Worm (Caenorhabditis elegans) whole organism, L1 larva: ENCODE results near the gene C08F8.9.

Source experiments
- C34B4.2 ChIP-seq: sonication (generic microtip); optimal IDR thresholded peaks from 2 replicates; lab custom pipeline; 2017; ENCODE audit warnings: mild to moderate bottlenecking, missing genetic modification characterization, missing compliant biosample characterization
- alr-1 ChIP-seq: fragments of 200-800 bp; sonication (Bioruptor generic); optimal IDR thresholded peaks from 2 replicates; lab custom pipeline; 2018; ENCODE audit warnings: borderline replicate concordance, mild to moderate bottlenecking, missing genetic modification characterization, missing compliant biosample characterization
- aly-2 ChIP-seq: fragments of 150-350 bp; optimal IDR thresholded peaks from 2 replicates; lab custom pipeline; 2014; ENCODE audit warnings: missing biosample characterization, missing genetic modification characterization
- blmp-1 ChIP-seq: fragments of 150-350 bp; optimal IDR thresholded peaks from 2 replicates; lab custom pipeline; 2014; ENCODE audit warnings: missing biosample characterization, missing genetic modification characterization
- ceh-63 ChIP-seq: fragments of 200-800 bp; sonication (Bioruptor generic); optimal IDR thresholded peaks from 2 replicates; lab custom pipeline; 2018; ENCODE audit warnings: mild to moderate bottlenecking, missing genetic modification characterization, missing compliant biosample characterization
- ceh-82 ChIP-seq, 3 experiments: fragments of 150-350 bp in 1 of 3; sonication (generic microtip) in 2 of 3; optimal IDR thresholded peaks; 2 replicates each; lab custom pipeline; 2014 to 2017; ENCODE audit warnings: missing biosample characterization in 3 of 3, missing genetic modification characterization in 3 of 3
- ceh-90 ChIP-seq: sonication (generic microtip); optimal IDR thresholded peaks from 2 replicates; lab custom pipeline; 2016; ENCODE audit warnings: missing genetic modification characterization, missing compliant biosample characterization
- ces-1 ChIP-seq: fragments of 150-350 bp; optimal IDR thresholded peaks from 2 replicates; lab custom pipeline; 2014; ENCODE audit warnings: missing biosample characterization, missing genetic modification reagents, missing genetic modification characterization
- dpl-1 ChIP-seq, 3 experiments: fragments of 150-350 bp in 2 of 3; sonication (generic microtip) in 1 of 3; optimal IDR thresholded peaks; 2 replicates each; lab custom pipeline; 2014 to 2017; ENCODE audit warnings: missing biosample characterization in 3 of 3, missing genetic modification characterization in 3 of 3, missing genetic modification reagents in 3 of 3
- dsc-1 ChIP-seq: sonication (generic microtip); optimal IDR thresholded peaks from 2 replicates; lab custom pipeline; 2016; ENCODE audit warnings: mild to moderate bottlenecking, missing genetic modification characterization, missing compliant biosample characterization
- efl-1 ChIP-seq, 4 experiments: fragments of 150-350 bp; optimal IDR thresholded peaks in 3 of 4; peaks in 1 of 4; 1 replicate in 1 of 4; 2 replicates in 3 of 4; lab custom pipeline; 2014; ENCODE audit warnings: missing biosample characterization in 2 of 4, missing genetic modification characterization in 2 of 4, missing genetic modification reagents in 2 of 4
- egl-13 ChIP-seq: sonication (generic microtip); optimal IDR thresholded peaks from 2 replicates; lab custom pipeline; 2016; ENCODE audit warnings: missing genotype, missing genetic modification reagents, missing genetic modification characterization, missing compliant biosample characterization
- egl-27 ChIP-seq, 2 experiments: fragments of 150-350 bp in 1 of 2; sonication (generic microtip); optimal IDR thresholded peaks; 3 replicates each; lab custom pipeline; 2017 to 2018; ENCODE audit warnings: missing biosample characterization in 2 of 2, missing genetic modification characterization in 2 of 2, missing genetic modification reagents in 2 of 2
- fkh-10 ChIP-seq: sonication (generic microtip); optimal IDR thresholded peaks from 2 replicates; lab custom pipeline; 2017; ENCODE audit warnings: missing biosample characterization, missing genetic modification reagents, missing genetic modification characterization
- fkh-4 ChIP-seq: sonication (generic microtip); optimal IDR thresholded peaks from 2 replicates; lab custom pipeline; 2016; ENCODE audit warnings: missing compliant biosample characterization, missing genetic modification characterization, borderline replicate concordance
- fkh-8 ChIP-seq: sonication (generic microtip); optimal IDR thresholded peaks from 2 replicates; lab custom pipeline; 2016; ENCODE audit warnings: mild to moderate bottlenecking, missing genetic modification characterization, missing compliant biosample characterization
- grh-1 ChIP-seq: fragments of 200-800 bp; sonication (Bioruptor generic); IDR thresholded peaks from 2 replicates; pipeline ENCODE4 v1.3.6; 2022; ENCODE audit warnings: missing genetic modification reagents, missing genetic modification characterization, missing compliant biosample characterization
- hlh-17 ChIP-seq: fragments of 200-800 bp; sonication (Bioruptor generic); optimal IDR thresholded peaks from 2 replicates; lab custom pipeline; 2018; ENCODE audit warnings: missing genetic modification characterization, mild to moderate bottlenecking, missing compliant biosample characterization, moderate library complexity, borderline replicate concordance
- hlh-4 ChIP-seq: sonication (generic microtip); optimal IDR thresholded peaks from 2 replicates; lab custom pipeline; 2016; ENCODE audit warnings: mild to moderate bottlenecking, missing genetic modification characterization, missing compliant biosample characterization
- isw-1 ChIP-seq: fragments of 200-800 bp; sonication (Bioruptor generic); IDR thresholded peaks from 2 replicates; pipeline ENCODE4 v1.3.6; 2022; ENCODE audit warnings: missing genetic modification characterization, missing compliant biosample characterization
- lin-13 ChIP-seq: fragments of 150-350 bp; optimal IDR thresholded peaks from 2 replicates; lab custom pipeline; 2014; ENCODE audit warnings: missing biosample characterization, missing genetic modification reagents, missing genetic modification characterization
- lin-39 ChIP-seq: fragments of 150-350 bp; optimal IDR thresholded peaks from 2 replicates; lab custom pipeline; 2014; ENCODE audit warnings: missing biosample characterization, missing genetic modification reagents, missing genetic modification characterization
- lir-3 ChIP-seq: sonication (generic microtip); optimal IDR thresholded peaks from 2 replicates; lab custom pipeline; 2016; ENCODE audit warnings: mild to moderate bottlenecking, missing genetic modification characterization, moderate library complexity, missing compliant biosample characterization; ENCODE audit not compliant: poor library complexity
- lsy-2 ChIP-seq, 2 experiments: fragments of 150-350 bp; optimal IDR thresholded peaks; 2 replicates each; lab custom pipeline; 2014; ENCODE audit warnings: missing biosample characterization in 2 of 2, missing genetic modification characterization in 2 of 2
- mab-9 ChIP-seq: fragments of 200-800 bp; sonication (Bioruptor generic); IDR thresholded peaks from 2 replicates; pipeline ENCODE4 v1.3.6; 2022; ENCODE audit warnings: missing genetic modification reagents, missing genetic modification characterization, missing compliant biosample characterization
- mef-2 ChIP-seq: fragments of 150-350 bp; optimal IDR thresholded peaks from 2 replicates; lab custom pipeline; 2014; ENCODE audit warnings: missing biosample characterization, missing genetic modification characterization
- mep-1 ChIP-seq: fragments of 150-350 bp; optimal IDR thresholded peaks from 2 replicates; lab custom pipeline; 2014; ENCODE audit warnings: missing biosample characterization, missing genetic modification characterization
- nhr-12 ChIP-seq: sonication (generic microtip); optimal IDR thresholded peaks from 2 replicates; lab custom pipeline; 2017; ENCODE audit warnings: missing biosample characterization, missing genetic modification characterization
- nhr-19 ChIP-seq: fragments of 200-800 bp; sonication (Bioruptor generic); conservative IDR thresholded peaks from 2 replicates; pipeline ENCODE4 v1.3.6; 2022; ENCODE audit warnings: missing genetic modification characterization, missing compliant biosample characterization
- nhr-20 ChIP-seq: sonication (generic microtip); optimal IDR thresholded peaks from 2 replicates; lab custom pipeline; 2016; ENCODE audit warnings: mild to moderate bottlenecking, missing genetic modification characterization, missing compliant biosample characterization
- nhr-71 ChIP-seq: sonication (generic microtip); optimal IDR thresholded peaks from 2 replicates; lab custom pipeline; 2016; ENCODE audit warnings: mild to moderate bottlenecking, missing genetic modification characterization, moderate library complexity, missing compliant biosample characterization
- nhr-77 ChIP-seq: fragments of 150-350 bp; optimal IDR thresholded peaks from 2 replicates; lab custom pipeline; 2014; ENCODE audit warnings: missing biosample characterization, missing genetic modification characterization
- nhr-84 ChIP-seq: sonication (generic microtip); optimal IDR thresholded peaks from 2 replicates; lab custom pipeline; 2017; ENCODE audit warnings: missing biosample characterization, missing genetic modification characterization
- nhr-85 ChIP-seq: sonication (generic microtip); peaks from one replicate; lab custom pipeline; 2016; ENCODE audit warnings: missing genetic modification characterization, inconsistent platforms, missing compliant biosample characterization
- snu-23 ChIP-seq: sonication (generic microtip); optimal IDR thresholded peaks from 2 replicates; lab custom pipeline; 2016; ENCODE audit warnings: missing genetic modification characterization, missing compliant biosample characterization
- swsn-7 ChIP-seq: sonication (generic microtip); optimal IDR thresholded peaks from 2 replicates; lab custom pipeline; 2016; ENCODE audit warnings: missing genetic modification characterization, missing compliant biosample characterization
- vab-15 ChIP-seq: sonication (generic microtip); optimal IDR thresholded peaks from 2 replicates; lab custom pipeline; 2017; ENCODE audit warnings: missing genotype, mild to moderate bottlenecking, missing genetic modification characterization, missing compliant biosample characterization
- xbp-1 ChIP-seq: sonication (generic microtip); optimal IDR thresholded peaks from 2 replicates; lab custom pipeline; 2016; ENCODE audit warnings: missing genetic modification characterization, missing compliant biosample characterization
- ztf-4 ChIP-seq: fragments of 150-350 bp; optimal IDR thresholded peaks from 2 replicates; lab custom pipeline; 2014; ENCODE audit warnings: missing biosample characterization, missing genetic modification characterization

The C08F8.9 gene

DNA sequence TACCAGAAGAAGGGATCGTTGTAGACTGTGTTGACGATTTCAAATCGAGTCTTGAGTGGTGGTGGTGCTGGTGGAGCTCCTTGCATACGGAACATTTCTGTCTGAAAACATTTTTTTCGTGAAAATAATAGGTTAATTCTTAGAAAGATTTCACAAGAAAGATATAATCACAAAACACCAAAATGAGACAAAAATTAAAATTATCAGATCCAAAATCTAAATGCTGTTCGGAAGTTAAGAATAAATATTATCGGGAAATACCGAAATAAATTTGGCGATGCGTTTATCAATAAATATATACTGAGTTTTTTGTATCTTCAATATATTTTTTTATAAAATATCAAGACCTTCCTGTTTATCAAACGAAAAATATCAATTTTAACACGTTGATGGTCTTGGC is at the start of gene C08F8.9:
Gene C08F8.9, minus strand, starts transcription at position 101 of the 400 bp plus-strand sequence.
- TF ChIP-seq nhr-71 (tag; lab: Kevin White, UChicago) (no peak), hlh-4 (tag; lab: Kevin White, UChicago) (no peak), xbp-1 (tag; lab: Kevin White, UChicago) (no peak), ztf-4 (tag; lab: Kevin White, UChicago) (no peak), swsn-7 (tag; lab: Kevin White, UChicago) (no peak), fkh-10 (GFP tag; lab: Kevin White, UChicago) (no peak), C34B4.2 (tag; lab: Kevin White, UChicago) (no peak), mep-1 (no peak), lir-3 (no peak), lsy-2 (tag; optimal IDR thresholded peaks at IDR 0.05; lab: Kevin White, UChicago) (no peak), egl-27 (tag; optimal IDR thresholded peaks at IDR 0.05; lab: Kevin White, UChicago) (no peak), lin-39 (no peak), mef-2 (no peak), fkh-8 (tag; lab: Kevin White, UChicago) (no peak), snu-23 (GFP tag; lab: Kevin White, UChicago) (no peak), nhr-19 (no peak), nhr-20 (tag; lab: Kevin White, UChicago) (no peak)
- TF ChIP-seq, all 84 proteins: peak for 0

DNA sequence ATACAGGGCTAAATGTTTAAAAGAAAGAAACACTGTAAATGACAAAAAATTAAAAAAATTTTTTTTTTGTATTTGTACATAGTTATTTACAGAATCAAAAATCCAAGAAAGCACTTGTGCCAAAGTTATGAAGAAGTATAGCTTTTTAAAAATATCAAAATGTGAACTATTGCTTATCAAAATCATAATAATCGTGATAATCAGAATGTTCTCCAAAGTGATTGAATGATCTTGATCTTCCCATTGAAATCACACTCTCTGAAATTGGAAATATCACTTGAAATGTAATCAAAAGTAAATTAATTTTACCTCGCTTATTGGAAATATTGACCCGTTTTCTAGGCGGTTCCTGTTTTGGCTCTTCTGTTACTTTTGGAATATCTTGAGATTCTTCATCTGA is 48.1 kb upstream of the C08F8.9 start:
- TF ChIP-seq vab-15 (tag; lab: Kevin White, UChicago) (no peak), nhr-77 (tag; lab: Kevin White, UChicago) (no peak), lin-39 (no peak), nhr-84 (tag; lab: Kevin White, UChicago) (no peak), grh-1 (GFP tag; lab: Robert Waterston, UW) (no peak), ceh-63 (GFP tag; lab: Kevin White, UChicago) (no peak), alr-1 (no peak), fkh-4 (tag; lab: Kevin White, UChicago) (no peak), mab-9 (GFP tag; lab: Robert Waterston, UW) (no peak), ceh-82 (tag; optimal IDR thresholded peaks at IDR 0.05; lab: Kevin White, UChicago) (no peak), ces-1 (GFP tag; lab: Kevin White, UChicago) (no peak), isw-1 (GFP tag; lab: Robert Waterston, UW) (no peak), nhr-12 (tag; lab: Kevin White, UChicago) (no peak), nhr-20 (tag; lab: Kevin White, UChicago) (no peak), dpl-1 (GFP tag; optimal IDR thresholded peaks at IDR 0.05; lab: Kevin White, UChicago) (no peak), nhr-85 (tag; lab: Kevin White, UChicago) (no peak), egl-27 (tag; optimal IDR thresholded peaks at IDR 0.05; lab: Kevin White, UChicago) (no peak), egl-13 (tag; lab: Kevin White, UChicago) (no peak), hlh-17 (GFP tag; lab: Kevin White, UChicago) (no peak), aly-2 (tag; lab: Kevin White, UChicago) (no peak)

- TF ChIP-seq dsc-1 (tag; lab: Kevin White, UChicago) (no peak), blmp-1 (peak; percentile 29), lin-13 (no peak), mef-2 (no peak), efl-1 (optimal IDR thresholded peaks at IDR 0.05; lab: Kevin White, UChicago) (no peak), efl-1 (GFP tag; optimal IDR thresholded peaks at IDR 0.05 in 1 of 2; lab: Kevin White, UChicago) (peak in 1 of 2 experiments; percentile 21), swsn-7 (tag; lab: Kevin White, UChicago) (no peak), ceh-90 (no peak), alr-1 (no peak)
These were observed 46.8 kb upstream of the C08F8.9 start, which contains the start of gene col-125 for ce11 chrIV:11225206-11225605. TSS of gene col-125 (plus strand) at chrIV:11225506.
